Fruit fly (Drosophila melanogaster) whole organism, pupa: Measurements from ENCODE around the gene omd.
A peak's percentile ranks its signal among the peaks of the same experiment; 100 is the strongest.

Source experiments
- CG10348 ChIP-seq: fragments of 200-800 bp; sonication (Bioruptor generic); IDR thresholded peaks from 2 replicates; pipeline ENCODE4 v1.3.6; 2022; ENCODE audit warnings: missing biosample characterization, missing genetic modification characterization
- CG12605 ChIP-seq: fragments of 200-800 bp; sonication (Bioruptor generic); IDR thresholded peaks from 2 replicates; pipeline ENCODE4 v1.3.6; 2022; ENCODE audit warnings: missing biosample characterization, missing genetic modification characterization
- CG13204 ChIP-seq: fragments of 200-800 bp; sonication (Bioruptor generic); optimal IDR thresholded peaks from 2 replicates; lab custom pipeline; 2018; ENCODE audit warnings: missing biosample characterization, mild to moderate bottlenecking, missing genetic modification characterization, moderate library complexity
- CG14655 ChIP-seq: fragments of 200-800 bp; sonication (Bioruptor generic); optimal IDR thresholded peaks from 3 replicates; lab custom pipeline; 2017; ENCODE audit warnings: mild to moderate bottlenecking, missing biosample characterization, missing genetic modification reagents, missing genetic modification characterization
- CG15710 ChIP-seq: fragments of 200-800 bp; sonication (Bioruptor generic); optimal IDR thresholded peaks from 2 replicates; lab custom pipeline; 2018; ENCODE audit warnings: missing biosample characterization, mild to moderate bottlenecking, missing genetic modification characterization, moderate library complexity
- CG17806 ChIP-seq: fragments of 200-800 bp; sonication (Bioruptor generic); optimal IDR thresholded peaks from 2 replicates; lab custom pipeline; 2018; ENCODE audit warnings: missing biosample characterization, mild to moderate bottlenecking, missing genetic modification characterization, moderate library complexity
- CG32121 ChIP-seq: fragments of 200-800 bp; sonication (Bioruptor generic); IDR thresholded peaks from 2 replicates; pipeline ENCODE4 v1.3.6; 2022; ENCODE audit warnings: missing biosample characterization, missing genetic modification characterization
- CG34367 ChIP-seq: fragments of 200-800 bp; sonication (Bioruptor generic); optimal IDR thresholded peaks from 2 replicates; lab custom pipeline; 2018; ENCODE audit warnings: missing biosample characterization, mild to moderate bottlenecking, missing genetic modification characterization
- CG4496 ChIP-seq: fragments of 200-800 bp; sonication (Bioruptor generic); IDR thresholded peaks from 3 replicates; pipeline ENCODE4 v1.3.6; 2022; ENCODE audit warnings: missing biosample characterization, missing genetic modification characterization
- CG8159 ChIP-seq: fragments of 200-800 bp; sonication (Bioruptor generic); optimal IDR thresholded peaks from 3 replicates; lab custom pipeline; 2018; ENCODE audit warnings: missing biosample characterization, mild to moderate bottlenecking, missing genetic modification characterization, moderate library complexity
- CG8301 ChIP-seq: fragments of 200-800 bp; sonication (Bioruptor generic); optimal IDR thresholded peaks from 2 replicates; lab custom pipeline; 2018; ENCODE audit warnings: missing biosample characterization, mild to moderate bottlenecking, missing genetic modification characterization
- CG9948 ChIP-seq: fragments of 200-800 bp; sonication (Bioruptor generic); optimal IDR thresholded peaks from 2 replicates; lab custom pipeline; 2018; ENCODE audit warnings: missing biosample characterization, mild to moderate bottlenecking, missing genetic modification characterization, moderate library complexity
- D1 ChIP-seq: fragments of 200-800 bp; sonication (Bioruptor generic); optimal IDR thresholded peaks from 2 replicates; lab custom pipeline; 2018; ENCODE audit warnings: missing biosample characterization, mild to moderate bottlenecking, missing genetic modification characterization, moderate library complexity
- EcR ChIP-seq: fragments of 200-800 bp; sonication (Bioruptor generic); optimal IDR thresholded peaks from 3 replicates; lab custom pipeline; 2019; ENCODE audit warnings: missing biosample characterization, missing genetic modification characterization, mild to moderate bottlenecking, moderate library complexity, missing genetic modification reagents
- Ets98B ChIP-seq: fragments of 200-800 bp; sonication (Bioruptor generic); IDR thresholded peaks from 2 replicates; pipeline ENCODE4 v1.3.6; 2022; ENCODE audit warnings: missing biosample characterization, missing genetic modification characterization
- Pif1A ChIP-seq: fragments of 200-800 bp; sonication (Bioruptor generic); optimal IDR thresholded peaks from 3 replicates; lab custom pipeline; 2016; ENCODE audit warnings: missing biosample characterization, missing genetic modification characterization
- Pif1B ChIP-seq: fragments of 200-800 bp; sonication (Bioruptor generic); optimal IDR thresholded peaks from 3 replicates; lab custom pipeline; 2016; ENCODE audit warnings: missing biosample characterization, missing genetic modification characterization
- Snoo ChIP-seq: fragments of 200-800 bp; sonication (Bioruptor generic); optimal IDR thresholded peaks from 3 replicates; lab custom pipeline; 2017; ENCODE audit warnings: missing biosample characterization, mild to moderate bottlenecking, missing genetic modification characterization, inconsistent platforms
- fd96Ca ChIP-seq: fragments of 200-800 bp; sonication (Bioruptor generic); IDR thresholded peaks from 3 replicates; pipeline ENCODE4 v1.3.6; 2022; ENCODE audit warnings: missing biosample characterization, missing genetic modification characterization
- gl ChIP-seq: fragments of 200-800 bp; sonication (Bioruptor generic); optimal IDR thresholded peaks from 2 replicates; lab custom pipeline; 2018; ENCODE audit warnings: missing biosample characterization, mild to moderate bottlenecking, missing genetic modification characterization
- rn ChIP-seq: fragments of 200-800 bp; sonication (Bioruptor generic); IDR thresholded peaks from 2 replicates; pipeline ENCODE4 v1.3.6; 2022; ENCODE audit warnings: missing biosample characterization, missing genetic modification characterization

The omd gene

dm6 chr3R:13716827-13717226 lies 29.8 kb upstream of the omd start:
- TF ChIP-seq D1 (tag; lab: Kevin White, UChicago) = no peak
- TF ChIP-seq gl (tag; lab: Kevin White, UChicago) = peak; percentile 45
- TF ChIP-seq CG9948 = peak; percentile 66
- peak; percentile 88 for TF ChIP-seq CG8301 (tag; lab: Kevin White, UChicago)
- TF ChIP-seq CG12605 (GFP tag; lab: Robert Waterston, UW) = peak; percentile 82
- peak; percentile 79 for TF ChIP-seq CG10348 (GFP tag; lab: Robert Waterston, UW)
- TF ChIP-seq CG17806 (tag; lab: Kevin White, UChicago) = peak; percentile 77
- peak; percentile 96 for TF ChIP-seq CG4496 (GFP tag; lab: Robert Waterston, UW)
- TF ChIP-seq rn = peak; percentile 89
- TF ChIP-seq CG13204 (GFP tag; lab: Kevin White, UChicago) = peak; percentile 52
- TF ChIP-seq CG15710 (tag; lab: Kevin White, UChicago) = peak; percentile 75
- peak; percentile 95 for TF ChIP-seq CG32121
- peak; percentile 22 for TF ChIP-seq Snoo (tag; lab: Kevin White, UChicago)
- no peak for TF ChIP-seq EcR (GFP tag; lab: Kevin White, UChicago)
- peak; percentile 97 for TF ChIP-seq Pif1A (GFP tag; lab: Kevin White, UChicago)
- peak; percentile 96 for TF ChIP-seq Ets98B (GFP tag; lab: Robert Waterston, UW)
- TF ChIP-seq CG8159 (tag; lab: Kevin White, UChicago) = peak; percentile 68
- TF ChIP-seq Pif1B = peak; percentile 94
- peak; percentile 68 for TF ChIP-seq CG34367
- TF ChIP-seq CG14655 (GFP tag; lab: Kevin White, UChicago) = peak; percentile 89
- TF ChIP-seq fd96Ca = peak; percentile 96

DNA sequence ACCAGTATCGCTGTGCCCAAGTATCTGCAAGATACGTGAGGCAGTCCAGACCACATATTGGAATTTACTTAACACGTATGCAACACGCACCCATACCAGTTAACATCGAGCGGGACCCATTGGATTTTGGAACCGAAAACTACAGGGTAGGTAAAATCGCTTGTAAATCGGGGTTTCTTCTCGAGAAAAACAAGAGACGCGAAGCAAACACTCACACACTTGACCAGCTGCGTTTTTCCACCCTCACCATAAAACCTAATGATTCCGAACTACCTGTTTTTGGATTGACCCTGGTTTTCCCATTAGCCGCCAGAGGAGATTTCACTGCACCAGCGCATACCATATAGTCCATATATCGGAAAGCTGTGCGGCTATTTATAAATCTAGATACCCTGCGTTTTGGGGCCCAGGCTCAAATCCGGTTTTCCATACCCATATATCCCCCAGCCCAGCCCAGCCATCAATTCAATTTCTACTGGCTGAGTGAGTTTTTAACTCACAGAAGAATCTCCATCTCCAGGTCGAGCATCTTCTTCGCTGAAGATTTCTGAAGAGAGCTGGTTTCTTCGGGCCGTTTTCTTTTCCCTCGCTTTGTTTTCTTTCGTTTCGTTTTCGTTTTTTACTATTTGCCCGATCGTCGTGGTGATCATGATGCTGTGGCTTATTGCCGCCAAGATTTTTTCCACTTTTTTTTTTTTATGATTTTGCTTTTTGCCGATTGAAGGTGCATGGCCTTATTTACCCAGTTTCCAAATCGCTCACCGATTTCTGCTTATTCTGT lies 28.9 kb upstream of the omd start:
- TF ChIP-seq EcR (GFP tag; lab: Kevin White, UChicago) (peak; percentile 42), fd96Ca (no peak), Pif1A (GFP tag; lab: Kevin White, UChicago) (peak; percentile 49), CG15710 (tag; lab: Kevin White, UChicago) (peak; percentile 52), CG10348 (GFP tag; lab: Robert Waterston, UW) (no peak), CG13204 (GFP tag; lab: Kevin White, UChicago) (peak; percentile 59), CG8159 (tag; lab: Kevin White, UChicago) (peak; percentile 47), gl (tag; lab: Kevin White, UChicago) (peak; percentile 77), CG12605 (GFP tag; lab: Robert Waterston, UW) (peak; percentile 60), CG34367 (peak; percentile 46), D1 (tag; lab: Kevin White, UChicago) (no peak), CG4496 (GFP tag; lab: Robert Waterston, UW) (no peak), CG17806 (tag; lab: Kevin White, UChicago) (no peak), Pif1B (peak; percentile 33), CG14655 (GFP tag; lab: Kevin White, UChicago) (peak; percentile 28)

- TF ChIP-seq CG9948 (no peak), CG8301 (tag; lab: Kevin White, UChicago) (no peak), Pif1B (peak; percentile 7), EcR (GFP tag; lab: Kevin White, UChicago) (peak; percentile 73), CG10348 (GFP tag; lab: Robert Waterston, UW) (no peak), Snoo (tag; lab: Kevin White, UChicago) (no peak), CG17806 (tag; lab: Kevin White, UChicago) (no peak), Ets98B (GFP tag; lab: Robert Waterston, UW) (peak; percentile 62; the same call in 1 of the 2 replicates), CG14655 (GFP tag; lab: Kevin White, UChicago) (no peak), rn (no peak), D1 (tag; lab: Kevin White, UChicago) (no peak), CG12605 (GFP tag; lab: Robert Waterston, UW) (no peak; the same call in 1 of the 2 replicates), CG8159 (tag; lab: Kevin White, UChicago) (no peak), gl (tag; lab: Kevin White, UChicago) (peak; percentile 27), fd96Ca (no peak; the same call in 2 of the 3 replicates), CG32121 (peak; percentile 50), CG15710 (tag; lab: Kevin White, UChicago) (no peak), CG4496 (GFP tag; lab: Robert Waterston, UW) (peak; percentile 64; the same call in 2 of the 3 replicates), CG34367 (no peak), Pif1A (GFP tag; lab: Kevin White, UChicago) (peak; percentile 63), CG13204 (GFP tag; lab: Kevin White, UChicago) (peak; percentile 65)
Measured at dm6 chr3R:13715012-13715673, 28.1 kb upstream of the omd start, which contains the start of gene kmr. Gene kmr, plus strand, starts transcription at chr3R:13715207.

DNA sequence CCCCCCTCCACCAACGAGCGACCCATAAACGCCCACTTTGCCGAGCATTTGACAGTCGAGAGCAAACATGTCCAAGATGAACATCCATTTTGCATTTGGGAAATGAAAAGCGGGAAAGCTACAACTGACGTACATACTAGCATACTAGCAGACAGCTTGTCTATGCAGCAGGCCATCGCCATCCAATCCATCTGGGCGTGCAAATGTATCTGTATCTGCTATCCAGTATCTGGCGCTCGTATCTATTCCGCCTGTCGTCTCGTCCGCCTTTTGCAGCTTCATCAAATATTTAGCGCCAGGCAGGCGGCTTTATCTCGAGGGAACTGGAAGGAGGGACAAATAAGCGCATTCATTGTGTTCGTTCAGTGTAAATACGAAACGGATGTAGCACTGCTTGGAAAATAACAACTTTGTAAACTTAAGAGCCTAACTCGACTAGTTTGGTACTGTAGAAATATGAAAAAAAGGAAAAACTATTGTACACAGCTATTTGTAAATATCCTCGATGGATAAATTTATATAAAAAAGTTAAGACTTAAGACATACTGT lies 27.0 kb upstream of the omd start:
- TF ChIP-seq gl (tag; lab: Kevin White, UChicago) = peak; percentile 16
- peak; percentile 39 for TF ChIP-seq Pif1A (GFP tag; lab: Kevin White, UChicago)
- TF ChIP-seq Ets98B (GFP tag; lab: Robert Waterston, UW) = peak; percentile 52
- peak; percentile 20 for TF ChIP-seq CG8159 (tag; lab: Kevin White, UChicago)
- no peak for TF ChIP-seq Snoo (tag; lab: Kevin White, UChicago)
- peak; percentile 45; the same call in 2 of the 3 replicates for TF ChIP-seq CG4496 (GFP tag; lab: Robert Waterston, UW)
- peak; percentile 9 for TF ChIP-seq Pif1B
- no peak for TF ChIP-seq CG12605 (GFP tag; lab: Robert Waterston, UW)
